Fruit fly (Drosophila melanogaster) whole organism, prepupa: ENCODE data around the gene CG8135.

Experiments used
- Hr39 ChIP-seq: fragments of 200-800 bp; sonication (Bioruptor generic); optimal IDR thresholded peaks from 2 replicates; lab custom pipeline; 2016; ENCODE audit warnings: missing biosample characterization, missing genetic modification characterization
- eg ChIP-seq: fragments of 200-800 bp; sonication (Bioruptor generic); IDR thresholded peaks from 3 replicates; pipeline ENCODE4 v1.3.6; 2022; ENCODE audit warnings: missing biosample characterization, missing genetic modification characterization

dm6 chr3R:9399074-9399473, 5.1 kb upstream of the CG8135 start:
- no peak for TF ChIP-seq Hr39 (GFP tag; lab: Kevin White, UChicago)
- TF ChIP-seq eg = no peak
